Fruit fly (Drosophila melanogaster) S2 (cell line): ENCODE data around the gene CCDC151.
A peak's percentile ranks its signal among the peaks of the same experiment; 100 is the strongest.

Experiments used
- CG8478 ChIP-seq: fragments of >200 bp; optimal IDR thresholded peaks from 2 replicates; lab custom pipeline; 2018
- CTCF ChIP-seq, 2 experiments: fragments of >200 bp; optimal IDR thresholded peaks; 2 replicates each; lab custom pipeline; 2018

- TF ChIP-seq CG8478 (lab: Kevin White, UChicago) = no peak
- peak; percentile 28 to 44 for TF ChIP-seq CTCF (optimal IDR thresholded peaks at IDR 0.05; lab: Kevin White, UChicago)
These were observed 37.0 kb downstream of the CCDC151 start for dm6 chr3L:11918217-11918616.
